Fruit fly (Drosophila melanogaster) whole organism, embryonic: ENCODE measurements around the gene Slimp.

ENCODE experiments used
- Atf-2 ChIP-seq: fragments of 200-800 bp; sonication (Bioruptor generic); optimal IDR thresholded peaks from 2 replicates; lab custom pipeline; 2016; ENCODE audit warnings: missing biosample characterization, missing genetic modification characterization
- Atf3 ChIP-seq: fragments of 200-800 bp; sonication (Bioruptor generic); optimal IDR thresholded peaks from 3 replicates; lab custom pipeline; 2016; ENCODE audit warnings: missing biosample characterization, missing genetic modification characterization
- Bdp1 ChIP-seq: fragments of 200-800 bp; sonication (Bioruptor generic); optimal IDR thresholded peaks from 3 replicates; lab custom pipeline; 2016; ENCODE audit warnings: missing biosample characterization, missing genetic modification characterization
- CG10147 ChIP-seq: fragments of 200-800 bp; sonication (Bioruptor generic); optimal IDR thresholded peaks from 2 replicates; lab custom pipeline; 2019; ENCODE audit warnings: missing biosample characterization, mild to moderate bottlenecking, missing genetic modification characterization, moderate library complexity
- CG11247 ChIP-seq: fragments of 200-800 bp; sonication (Bioruptor generic); IDR thresholded peaks from 2 replicates; pipeline ENCODE4 v1.3.6; 2022; ENCODE audit warnings: missing biosample characterization, missing genetic modification characterization
- CG11456 ChIP-seq: fragments of 200-800 bp; sonication (Bioruptor generic); IDR thresholded peaks from 3 replicates; pipeline ENCODE4 v1.3.6; 2022; ENCODE audit warnings: missing biosample characterization, missing genetic modification characterization
- CG11504 ChIP-seq: fragments of 200-800 bp; sonication (Bioruptor generic); optimal IDR thresholded peaks from 3 replicates; lab custom pipeline; 2019; ENCODE audit warnings: missing biosample characterization, mild to moderate bottlenecking, missing genetic modification characterization, moderate library complexity
- CG11696 ChIP-seq: fragments of 200-800 bp; sonication (Bioruptor generic); IDR thresholded peaks from 2 replicates; pipeline ENCODE4 v1.3.6; 2022; ENCODE audit warnings: missing biosample characterization, missing genetic modification characterization
- CG17912 ChIP-seq: fragments of 200-800 bp; sonication (Bioruptor generic); optimal IDR thresholded peaks from 2 replicates; lab custom pipeline; 2018; ENCODE audit warnings: missing biosample characterization, mild to moderate bottlenecking, missing genetic modification characterization
- CG2875 ChIP-seq: fragments of 200-800 bp; sonication (Bioruptor generic); optimal IDR thresholded peaks from 2 replicates; lab custom pipeline; 2017; ENCODE audit warnings: missing biosample characterization, mild to moderate bottlenecking, missing genetic modification characterization, missing genetic modification reagents
- CG30020 ChIP-seq: fragments of 200-800 bp; optimal IDR thresholded peaks from 2 replicates; lab custom pipeline; 2019; ENCODE audit warnings: missing biosample characterization, mild to moderate bottlenecking, missing genetic modification characterization, moderate library complexity
- CG3726 ChIP-seq: fragments of 200-800 bp; sonication (Bioruptor generic); IDR thresholded peaks from 3 replicates; pipeline ENCODE4, ENCODE4 v1.3.6; 2022; ENCODE audit warnings: missing biosample characterization, missing genetic modification characterization
- CG4328 ChIP-seq: fragments of 200-800 bp; sonication (Bioruptor generic); optimal IDR thresholded peaks from 3 replicates; lab custom pipeline; 2017; ENCODE audit warnings: missing biosample characterization, missing genetic modification reagents, missing genetic modification characterization
- CG6254 ChIP-seq: fragments of 200-800 bp; sonication (Bioruptor generic); optimal IDR thresholded peaks from 3 replicates; lab custom pipeline; 2017; ENCODE audit warnings: mild to moderate bottlenecking, missing biosample characterization, missing genetic modification reagents, missing genetic modification characterization
- CG6654 ChIP-seq: fragments of 200-800 bp; sonication (Bioruptor generic); optimal IDR thresholded peaks from 2 replicates; lab custom pipeline; 2017; ENCODE audit warnings: missing biosample characterization, mild to moderate bottlenecking, missing genetic modification characterization
- CG6683 ChIP-seq: fragments of 200-800 bp; sonication (Bioruptor generic); optimal IDR thresholded peaks from 2 replicates; lab custom pipeline; 2017; ENCODE audit warnings: missing biosample characterization, mild to moderate bottlenecking, missing genetic modification characterization, missing genetic modification reagents
- CG8089 ChIP-seq: fragments of 200-800 bp; sonication (Bioruptor generic); optimal IDR thresholded peaks from 3 replicates; lab custom pipeline; 2016; ENCODE audit warnings: missing biosample characterization, missing genetic modification characterization
- CG8944 ChIP-seq: fragments of 200-800 bp; sonication (Bioruptor generic); optimal IDR thresholded peaks from 3 replicates; lab custom pipeline; 2016; ENCODE audit warnings: missing biosample characterization, missing genetic modification characterization
- CG9437 ChIP-seq: fragments of 200-800 bp; sonication (Bioruptor generic); optimal IDR thresholded peaks from 2 replicates; lab custom pipeline; 2018; ENCODE audit warnings: missing biosample characterization, mild to moderate bottlenecking, missing genetic modification characterization
- CG9876 ChIP-seq: fragments of 200-800 bp; sonication (Bioruptor generic); optimal IDR thresholded peaks from 2 replicates; lab custom pipeline; 2016; ENCODE audit warnings: missing biosample characterization, missing genetic modification characterization
- CTCF ChIP-seq: fragments of 200-800 bp; sonication (Bioruptor generic); optimal IDR thresholded peaks from 2 replicates; lab custom pipeline; 2017; ENCODE audit warnings: missing biosample characterization, mild to moderate bottlenecking, missing genetic modification characterization, moderate library complexity
- Drgx ChIP-seq: fragments of 200-800 bp; sonication (Bioruptor generic); IDR thresholded peaks from 2 replicates; pipeline ENCODE4 v1.3.6; 2022; ENCODE audit warnings: missing biosample characterization, missing genetic modification characterization
- Eip74EF ChIP-seq, 2 experiments: fragments of 200-800 bp in 1 of 2; fragments of >200 bp in 1 of 2; sonication (Bioruptor generic) in 1 of 2; optimal IDR thresholded peaks; 2 replicates each; lab custom pipeline; 2017 to 2019; ENCODE audit warnings: missing biosample characterization in 2 of 2, missing genetic modification characterization in 2 of 2, mild to moderate bottlenecking in 1 of 2, moderate library complexity in 1 of 2
- Hr3 ChIP-seq: fragments of 200-800 bp; sonication (Bioruptor generic); optimal IDR thresholded peaks from 3 replicates; lab custom pipeline; 2016; ENCODE audit warnings: missing biosample characterization, missing genetic modification characterization
- Hr78 ChIP-seq, 2 experiments: fragments of 200-800 bp in 1 of 2; fragments of >200 bp in 1 of 2; sonication (Bioruptor generic) in 1 of 2; optimal IDR thresholded peaks; 2 replicates each; lab custom pipeline; 2017 to 2019; ENCODE audit warnings: missing biosample characterization in 2 of 2, missing genetic modification characterization in 2 of 2, mild to moderate bottlenecking in 1 of 2, moderate library complexity in 1 of 2
- MESR4 ChIP-seq: fragments of 200-800 bp; sonication (Bioruptor generic); optimal IDR thresholded peaks from 2 replicates; lab custom pipeline; 2018; ENCODE audit warnings: missing biosample characterization, mild to moderate bottlenecking, missing genetic modification characterization, moderate library complexity
- Med ChIP-seq: fragments of 200-800 bp; sonication (Bioruptor generic); peaks from one replicate; lab custom pipeline; 2016; ENCODE audit warnings: missing biosample characterization, missing genetic modification characterization, mild to moderate bottlenecking, inconsistent platforms, moderate library complexity
- Opbp ChIP-seq: fragments of 200-800 bp; sonication (Bioruptor generic); IDR thresholded peaks from 3 replicates; pipeline ENCODE4 v1.3.6; 2022; ENCODE audit warnings: missing biosample characterization, missing genetic modification characterization; ENCODE audit not compliant: partially characterized antibody
- Rfx ChIP-seq: fragments of 200-800 bp; sonication (Bioruptor generic); IDR thresholded peaks from 2 replicates; pipeline ENCODE4 v1.3.6; 2022; ENCODE audit warnings: missing biosample characterization, missing genetic modification characterization
- Sin3A ChIP-seq: fragments of >200 bp; optimal IDR thresholded peaks from 2 replicates; lab custom pipeline; 2018
- Six4 ChIP-seq: fragments of 200-800 bp; sonication (Bioruptor generic); optimal IDR thresholded peaks from 2 replicates; lab custom pipeline; 2016; ENCODE audit warnings: missing biosample characterization, missing genetic modification characterization
- amos ChIP-seq: fragments of 200-800 bp; sonication (Bioruptor generic); IDR thresholded peaks from 2 replicates; pipeline ENCODE4 v1.3.6; 2022; ENCODE audit warnings: missing biosample characterization, missing genetic modification characterization; ENCODE audit not compliant: partially characterized antibody
- chif ChIP-seq, 2 experiments: fragments of 200-800 bp; sonication (Bioruptor generic); optimal IDR thresholded peaks; 3 replicates each; lab custom pipeline; 2016; ENCODE audit warnings: missing biosample characterization in 2 of 2, missing genetic modification characterization in 2 of 2
- emc ChIP-seq: fragments of 200-800 bp; sonication (Bioruptor generic); optimal IDR thresholded peaks from 2 replicates; lab custom pipeline; 2016; ENCODE audit warnings: missing biosample characterization, missing genetic modification characterization
- ems ChIP-seq: fragments of 200-800 bp; sonication (Bioruptor generic); optimal IDR thresholded peaks from 3 replicates; lab custom pipeline; 2016; ENCODE audit warnings: missing biosample characterization, missing genetic modification characterization
- hbn ChIP-seq: fragments of 200-800 bp; sonication (Bioruptor generic); IDR thresholded peaks from 2 replicates; pipeline ENCODE4 v1.3.6; 2022; ENCODE audit warnings: missing biosample characterization, missing genetic modification characterization; ENCODE audit not compliant: partially characterized antibody
- lab ChIP-seq: fragments of 200-800 bp; sonication (Bioruptor generic); optimal IDR thresholded peaks from 3 replicates; lab custom pipeline; 2017; ENCODE audit warnings: missing biosample characterization, missing genetic modification characterization, mild to moderate bottlenecking, moderate library complexity, missing genetic modification reagents
- lmd ChIP-seq: fragments of 200-800 bp; sonication (Bioruptor generic); IDR thresholded peaks from 2 replicates; pipeline ENCODE4 v1.3.6; 2022; ENCODE audit warnings: missing biosample characterization, missing genetic modification characterization
- luna ChIP-seq: fragments of 200-800 bp; sonication (Bioruptor generic); optimal IDR thresholded peaks from 2 replicates; lab custom pipeline; 2016; ENCODE audit warnings: missing biosample characterization, missing genetic modification characterization
- nmo ChIP-seq: fragments of 200-800 bp; sonication (Bioruptor generic); optimal IDR thresholded peaks from 2 replicates; lab custom pipeline; 2018; ENCODE audit warnings: missing biosample characterization, mild to moderate bottlenecking, missing genetic modification characterization, moderate library complexity
- oc ChIP-seq: fragments of 200-800 bp; sonication (Bioruptor generic); optimal IDR thresholded peaks from 2 replicates; lab custom pipeline; 2018; ENCODE audit warnings: missing biosample characterization, mild to moderate bottlenecking, missing genetic modification characterization, moderate library complexity
- pho ChIP-seq: fragments of 200-800 bp; sonication (Bioruptor generic); optimal IDR thresholded peaks from 2 replicates; lab custom pipeline; 2016; ENCODE audit warnings: missing biosample characterization, missing genetic modification characterization
- sens-2 ChIP-seq: fragments of 200-800 bp; sonication (Bioruptor generic); IDR thresholded peaks from 2 replicates; pipeline ENCODE4 v1.3.6; 2022; ENCODE audit warnings: missing biosample characterization, missing genetic modification characterization
- shn ChIP-seq: fragments of 200-800 bp; sonication (Bioruptor generic); optimal IDR thresholded peaks from 3 replicates; lab custom pipeline; 2016; ENCODE audit warnings: missing biosample characterization, missing genetic modification characterization
- slp2 ChIP-seq: fragments of 200-800 bp; sonication (Bioruptor generic); optimal IDR thresholded peaks from 2 replicates; lab custom pipeline; 2016; ENCODE audit warnings: missing biosample characterization, missing genetic modification characterization
- sna ChIP-seq: fragments of 200-800 bp; sonication (Bioruptor generic); IDR thresholded peaks from 2 replicates; pipeline ENCODE4 v1.3.6; 2022; ENCODE audit warnings: missing biosample characterization, missing genetic modification characterization; ENCODE audit not compliant: partially characterized antibody
- stc ChIP-seq: fragments of 200-800 bp; sonication (Bioruptor generic); IDR thresholded peaks from 2 replicates; pipeline ENCODE4 v1.3.6; 2022; ENCODE audit warnings: missing biosample characterization, missing genetic modification characterization
- tin ChIP-seq: fragments of 200-800 bp; sonication (Bioruptor generic); optimal IDR thresholded peaks from 3 replicates; lab custom pipeline; 2016; ENCODE audit warnings: missing biosample characterization, missing genetic modification characterization
- wdn ChIP-seq: fragments of 200-800 bp; sonication (Bioruptor generic); IDR thresholded peaks from 2 replicates; pipeline ENCODE4 v1.3.6; 2022; ENCODE audit warnings: missing biosample characterization, missing genetic modification characterization
- zfh1 ChIP-seq: fragments of 200-800 bp; sonication (Bioruptor generic); IDR thresholded peaks from 3 replicates; pipeline ENCODE4 v1.3.6; 2022; ENCODE audit warnings: missing biosample characterization, missing genetic modification characterization

Slimp gene

dm6 chr3R:24161173-24161811, 12.5 kb upstream of the Slimp start, which contains the start of the genes Myo95E and TBC1d7:
Gene Myo95E (minus strand): TSS chr3R:24161498.
Gene TBC1d7 (plus strand): TSS chr3R:24161727.
- TF ChIP-seq zfh1 (peak; percentile 93), oc (tag; lab: Kevin White, UChicago) (no peak), CG10147 (GFP tag; lab: Kevin White, UChicago) (peak; percentile 86), luna (no peak), MESR4 (GFP tag; lab: Kevin White, UChicago) (peak; percentile 29), CG6683 (GFP tag; lab: Kevin White, UChicago) (peak; percentile 58), Hr78 (GFP tag; optimal IDR thresholded peaks at IDR 0.05; lab: Kevin White, UChicago) (no peak), pho (GFP tag; lab: Kevin White, UChicago) (peak; percentile 27), CG17912 (GFP tag; lab: Kevin White, UChicago) (peak; percentile 21), CG30020 (tag; lab: Kevin White, UChicago) (peak; percentile 75), hbn (peak; percentile 64), Six4 (GFP tag; lab: Kevin White, UChicago) (peak; percentile 76), CG3726 (GFP tag; lab: Robert Waterston, UW) (peak; percentile 89), shn (peak; percentile 15), amos (GFP tag; lab: Robert Waterston, UW) (peak; percentile 59), Atf-2 (GFP tag; lab: Kevin White, UChicago) (no peak), CG6654 (peak; percentile 58), lab (GFP tag; lab: Kevin White, UChicago) (no peak), Eip74EF (GFP tag; optimal IDR thresholded peaks at IDR 0.05; lab: Kevin White, UChicago) (no peak), Med (GFP tag; lab: Kevin White, UChicago) (peak; percentile 87), CG4328 (GFP tag; lab: Kevin White, UChicago) (peak; percentile 54), Bdp1 (GFP tag; lab: Kevin White, UChicago) (no peak), stc (peak; percentile 96), slp2 (GFP tag; lab: Kevin White, UChicago) (no peak), CTCF (GFP tag; lab: Kevin White, UChicago) (no peak), lmd (GFP tag; lab: Robert Waterston, UW) (peak; percentile 96), sna (GFP tag; lab: Robert Waterston, UW) (peak; percentile 66; the same call in 1 of the 2 replicates), chif (GFP tag; optimal IDR thresholded peaks at IDR 0.05; lab: Kevin White, UChicago) (peak in 1 of 2 experiments; percentile 43), Atf3 (GFP tag; lab: Kevin White, UChicago) (peak; percentile 1), wdn (peak; percentile 83), CG11247 (GFP tag; lab: Robert Waterston, UW) (peak; percentile 86), nmo (peak; percentile 95), CG8089 (GFP tag; lab: Kevin White, UChicago) (no peak), CG11696 (peak; percentile 72), ems (GFP tag; lab: Kevin White, UChicago) (peak; percentile 50), CG8944 (GFP tag; lab: Kevin White, UChicago) (peak; percentile 41), Drgx (GFP tag; lab: Robert Waterston, UW) (peak; percentile 89), CG11504 (no peak), CG9876 (GFP tag; lab: Kevin White, UChicago) (no peak), tin (GFP tag; lab: Kevin White, UChicago) (peak; percentile 88), CG11456 (GFP tag; lab: Robert Waterston, UW) (peak; percentile 87), Opbp (GFP tag; lab: Robert Waterston, UW) (peak; percentile 37; the same call in 1 of the 3 replicates), Rfx (GFP tag; lab: Robert Waterston, UW) (peak; percentile 95), Hr3 (peak; percentile 90), CG6254 (GFP tag; lab: Kevin White, UChicago) (peak; percentile 61), emc (GFP tag; lab: Kevin White, UChicago) (peak; percentile 50), sens-2 (GFP tag; lab: Robert Waterston, UW) (peak; percentile 70; the same call in 1 of the 2 replicates), CG2875 (GFP tag; lab: Kevin White, UChicago) (peak; percentile 58), Sin3A (lab: Kevin White, UChicago) (peak; percentile 5), CG9437 (peak; percentile 81)
